Worm (Caenorhabditis elegans) whole organism, L1 larva: Measurements from ENCODE around the gene pdf-1.

ENCODE experiments used
- C04F5.9 ChIP-seq: sonication (generic microtip); optimal IDR thresholded peaks from 2 replicates; lab custom pipeline; 2016; ENCODE audit warnings: missing genetic modification characterization, missing compliant biosample characterization
- C16A3.4 ChIP-seq: fragments of 150-350 bp; optimal IDR thresholded peaks from 2 replicates; lab custom pipeline; 2014; ENCODE audit warnings: missing biosample characterization, missing genetic modification characterization
- C34B4.2 ChIP-seq: sonication (generic microtip); optimal IDR thresholded peaks from 2 replicates; lab custom pipeline; 2017; ENCODE audit warnings: mild to moderate bottlenecking, missing genetic modification characterization, missing compliant biosample characterization
- aha-1 ChIP-seq: fragments of 150-350 bp; optimal IDR thresholded peaks from 2 replicates; lab custom pipeline; 2014; ENCODE audit warnings: missing biosample characterization, missing genetic modification characterization
- aly-2 ChIP-seq: fragments of 150-350 bp; optimal IDR thresholded peaks from 2 replicates; lab custom pipeline; 2014; ENCODE audit warnings: missing biosample characterization, missing genetic modification characterization
- ama-1 ChIP-seq: fragments of 150-350 bp; optimal IDR thresholded peaks from 2 replicates; lab custom pipeline; 2014
- blmp-1 ChIP-seq: fragments of 150-350 bp; optimal IDR thresholded peaks from 2 replicates; lab custom pipeline; 2014; ENCODE audit warnings: missing biosample characterization, missing genetic modification characterization
- ceh-63 ChIP-seq: fragments of 200-800 bp; sonication (Bioruptor generic); optimal IDR thresholded peaks from 2 replicates; lab custom pipeline; 2018; ENCODE audit warnings: mild to moderate bottlenecking, missing genetic modification characterization, missing compliant biosample characterization
- ceh-90 ChIP-seq: sonication (generic microtip); optimal IDR thresholded peaks from 2 replicates; lab custom pipeline; 2016; ENCODE audit warnings: missing genetic modification characterization, missing compliant biosample characterization
- ces-1 ChIP-seq: fragments of 150-350 bp; optimal IDR thresholded peaks from 2 replicates; lab custom pipeline; 2014; ENCODE audit warnings: missing biosample characterization, missing genetic modification reagents, missing genetic modification characterization
- dpl-1 ChIP-seq, 3 experiments: fragments of 150-350 bp in 2 of 3; sonication (generic microtip) in 1 of 3; optimal IDR thresholded peaks; 2 replicates each; lab custom pipeline; 2014 to 2017; ENCODE audit warnings: missing biosample characterization in 3 of 3, missing genetic modification characterization in 3 of 3, missing genetic modification reagents in 3 of 3
- efl-3 ChIP-seq: fragments of 200-800 bp; sonication (Bioruptor generic); optimal IDR thresholded peaks from 2 replicates; lab custom pipeline; 2018; ENCODE audit warnings: mild to moderate bottlenecking, missing genetic modification characterization, missing compliant biosample characterization
- egl-13 ChIP-seq: sonication (generic microtip); optimal IDR thresholded peaks from 2 replicates; lab custom pipeline; 2016; ENCODE audit warnings: missing genotype, missing genetic modification reagents, missing genetic modification characterization, missing compliant biosample characterization
- egl-27 ChIP-seq, 2 experiments: fragments of 150-350 bp in 1 of 2; sonication (generic microtip); optimal IDR thresholded peaks; 3 replicates each; lab custom pipeline; 2017 to 2018; ENCODE audit warnings: missing biosample characterization in 2 of 2, missing genetic modification characterization in 2 of 2, missing genetic modification reagents in 2 of 2
- elt-2 ChIP-seq: sonication (generic microtip); optimal IDR thresholded peaks from 2 replicates; lab custom pipeline; 2016; ENCODE audit warnings: missing genetic modification characterization, mild to moderate bottlenecking, inconsistent platforms, missing compliant biosample characterization, missing genetic modification reagents
- fkh-10 ChIP-seq: sonication (generic microtip); optimal IDR thresholded peaks from 2 replicates; lab custom pipeline; 2017; ENCODE audit warnings: missing biosample characterization, missing genetic modification reagents, missing genetic modification characterization
- fkh-4 ChIP-seq: sonication (generic microtip); optimal IDR thresholded peaks from 2 replicates; lab custom pipeline; 2016; ENCODE audit warnings: missing compliant biosample characterization, missing genetic modification characterization, borderline replicate concordance
- fkh-8 ChIP-seq: sonication (generic microtip); optimal IDR thresholded peaks from 2 replicates; lab custom pipeline; 2016; ENCODE audit warnings: mild to moderate bottlenecking, missing genetic modification characterization, missing compliant biosample characterization
- fos-1 ChIP-seq: fragments of 150-350 bp; optimal IDR thresholded peaks from 2 replicates; lab custom pipeline; 2014; ENCODE audit warnings: missing biosample characterization, missing genetic modification characterization
- grh-1 ChIP-seq: fragments of 200-800 bp; sonication (Bioruptor generic); IDR thresholded peaks from 2 replicates; pipeline ENCODE4 v1.3.6; 2022; ENCODE audit warnings: missing genetic modification reagents, missing genetic modification characterization, missing compliant biosample characterization
- hpl-2 ChIP-seq: fragments of 150-350 bp; optimal IDR thresholded peaks from 2 replicates; lab custom pipeline; 2014; ENCODE audit warnings: missing biosample characterization, missing genetic modification reagents, missing genetic modification characterization
- isw-1 ChIP-seq: fragments of 200-800 bp; sonication (Bioruptor generic); IDR thresholded peaks from 2 replicates; pipeline ENCODE4 v1.3.6; 2022; ENCODE audit warnings: missing genetic modification characterization, missing compliant biosample characterization
- jun-1 ChIP-seq: fragments of 150-350 bp; optimal IDR thresholded peaks from 2 replicates; lab custom pipeline; 2014; ENCODE audit warnings: missing biosample characterization, missing genetic modification reagents, missing genetic modification characterization
- lin-13 ChIP-seq: fragments of 150-350 bp; optimal IDR thresholded peaks from 2 replicates; lab custom pipeline; 2014; ENCODE audit warnings: missing biosample characterization, missing genetic modification reagents, missing genetic modification characterization
- lin-14 ChIP-seq: fragments of 200-800 bp; sonication (Bioruptor generic); optimal IDR thresholded peaks from 2 replicates; lab custom pipeline; 2018; ENCODE audit warnings: mild to moderate bottlenecking, missing genetic modification characterization, moderate library complexity, missing compliant biosample characterization
- lin-15B ChIP-seq: fragments of 150-350 bp; sonication (generic microtip); optimal IDR thresholded peaks from 3 replicates; lab custom pipeline; 2014; ENCODE audit warnings: missing biosample characterization, missing genetic modification characterization
- lin-35 ChIP-seq, 2 experiments: fragments of 150-350 bp; optimal IDR thresholded peaks; 2 replicates each; lab custom pipeline; 2014; ENCODE audit warnings: missing biosample characterization in 2 of 2, missing genetic modification characterization in 2 of 2, missing genetic modification reagents in 2 of 2
- lin-39 ChIP-seq: fragments of 150-350 bp; optimal IDR thresholded peaks from 2 replicates; lab custom pipeline; 2014; ENCODE audit warnings: missing biosample characterization, missing genetic modification reagents, missing genetic modification characterization
- lir-3 ChIP-seq: sonication (generic microtip); optimal IDR thresholded peaks from 2 replicates; lab custom pipeline; 2016; ENCODE audit warnings: mild to moderate bottlenecking, missing genetic modification characterization, moderate library complexity, missing compliant biosample characterization; ENCODE audit not compliant: poor library complexity
- mab-9 ChIP-seq: fragments of 200-800 bp; sonication (Bioruptor generic); IDR thresholded peaks from 2 replicates; pipeline ENCODE4 v1.3.6; 2022; ENCODE audit warnings: missing genetic modification reagents, missing genetic modification characterization, missing compliant biosample characterization
- mdl-1 ChIP-seq, 2 experiments: fragments of 150-350 bp; optimal IDR thresholded peaks; 2 replicates each; lab custom pipeline; 2014 to 2017; ENCODE audit warnings: missing biosample characterization in 2 of 2, missing genetic modification characterization in 2 of 2, inconsistent platforms in 1 of 2
- nhr-11 ChIP-seq: fragments of 150-350 bp; optimal IDR thresholded peaks from 2 replicates; lab custom pipeline; 2014; ENCODE audit warnings: missing biosample characterization, missing genetic modification characterization
- nhr-19 ChIP-seq: fragments of 200-800 bp; sonication (Bioruptor generic); conservative IDR thresholded peaks from 2 replicates; pipeline ENCODE4 v1.3.6; 2022; ENCODE audit warnings: missing genetic modification characterization, missing compliant biosample characterization
- nhr-20 ChIP-seq: sonication (generic microtip); optimal IDR thresholded peaks from 2 replicates; lab custom pipeline; 2016; ENCODE audit warnings: mild to moderate bottlenecking, missing genetic modification characterization, missing compliant biosample characterization
- nhr-76 ChIP-seq: sonication (generic microtip); optimal IDR thresholded peaks from 2 replicates; lab custom pipeline; 2017; ENCODE audit warnings: missing biosample characterization, missing genetic modification characterization
- nhr-84 ChIP-seq: sonication (generic microtip); optimal IDR thresholded peaks from 2 replicates; lab custom pipeline; 2017; ENCODE audit warnings: missing biosample characterization, missing genetic modification characterization
- nhr-85 ChIP-seq: sonication (generic microtip); peaks from one replicate; lab custom pipeline; 2016; ENCODE audit warnings: missing genetic modification characterization, inconsistent platforms, missing compliant biosample characterization
- pag-3 ChIP-seq: sonication (generic microtip); optimal IDR thresholded peaks from 2 replicates; lab custom pipeline; 2017; ENCODE audit warnings: missing genetic modification characterization, mild to moderate bottlenecking, missing compliant biosample characterization, antibody characterized with exemption, borderline replicate concordance; ENCODE audit not compliant: insufficient read depth
- pax-3 ChIP-seq: fragments of 200-800 bp; sonication (Bioruptor generic); optimal IDR thresholded peaks from 2 replicates; lab custom pipeline; 2018; ENCODE audit warnings: mild to moderate bottlenecking, missing genetic modification characterization, moderate library complexity, missing compliant biosample characterization
- pqm-1 ChIP-seq: sonication (generic microtip); optimal IDR thresholded peaks from 3 replicates; lab custom pipeline; 2017; ENCODE audit warnings: missing biosample characterization, missing genetic modification characterization
- skn-1 ChIP-seq: fragments of 150-350 bp; optimal IDR thresholded peaks from 2 replicates; lab custom pipeline; 2014; ENCODE audit warnings: missing biosample characterization, missing genetic modification characterization
- sptf-1 ChIP-seq: fragments of 150-350 bp; optimal IDR thresholded peaks from 2 replicates; lab custom pipeline; 2014; ENCODE audit warnings: missing biosample characterization, missing genetic modification characterization
- sup-37 ChIP-seq: fragments of 200-800 bp; sonication (Bioruptor generic); optimal IDR thresholded peaks from 2 replicates; lab custom pipeline; 2018; ENCODE audit warnings: mild to moderate bottlenecking, missing genetic modification characterization, missing compliant biosample characterization
- swsn-7 ChIP-seq: sonication (generic microtip); optimal IDR thresholded peaks from 2 replicates; lab custom pipeline; 2016; ENCODE audit warnings: missing genetic modification characterization, missing compliant biosample characterization
- tbx-2 ChIP-seq: sonication (generic microtip); optimal IDR thresholded peaks from 2 replicates; lab custom pipeline; 2016; ENCODE audit warnings: missing genetic modification characterization, missing compliant biosample characterization
- tlp-1 ChIP-seq: fragments of 150-350 bp; optimal IDR thresholded peaks from 2 replicates; lab custom pipeline; 2014; ENCODE audit warnings: missing biosample characterization, missing genetic modification characterization
- unc-130 ChIP-seq: fragments of 150-350 bp; optimal IDR thresholded peaks from 2 replicates; lab custom pipeline; 2017; ENCODE audit warnings: missing biosample characterization, missing genetic modification characterization, inconsistent platforms
- unc-30 ChIP-seq: sonication (generic microtip); optimal IDR thresholded peaks from 2 replicates; lab custom pipeline; 2017; ENCODE audit warnings: missing biosample characterization, missing genetic modification characterization
- unc-86 ChIP-seq: sonication (generic microtip); optimal IDR thresholded peaks from 2 replicates; lab custom pipeline; 2016; ENCODE audit warnings: missing genetic modification characterization, missing compliant biosample characterization
- vab-15 ChIP-seq: sonication (generic microtip); optimal IDR thresholded peaks from 2 replicates; lab custom pipeline; 2017; ENCODE audit warnings: missing genotype, mild to moderate bottlenecking, missing genetic modification characterization, missing compliant biosample characterization
- zip-4 ChIP-seq: fragments of 200-800 bp; sonication (Bioruptor generic); optimal IDR thresholded peaks from 2 replicates; lab custom pipeline; 2018; ENCODE audit warnings: mild to moderate bottlenecking, missing genetic modification characterization, moderate library complexity, missing compliant biosample characterization
- ztf-11 ChIP-seq, 2 experiments: sonication (generic microtip); optimal IDR thresholded peaks; 2 replicates each; lab custom pipeline; 2016 to 2017; ENCODE audit warnings: missing genetic modification characterization in 2 of 2, missing biosample characterization in 1 of 2, missing compliant biosample characterization in 1 of 2
- ztf-4 ChIP-seq: fragments of 150-350 bp; optimal IDR thresholded peaks from 2 replicates; lab custom pipeline; 2014; ENCODE audit warnings: missing biosample characterization, missing genetic modification characterization

pdf-1 gene

ce11 chrIII:6897587-6898064 is 14.7 kb downstream of the pdf-1 start, which contains the start of gene T07E3.4 (continued):
- TF ChIP-seq fkh-4 (tag; lab: Kevin White, UChicago) (no peak), nhr-11 (tag; lab: Kevin White, UChicago) (peak; percentile 68), lin-13 (peak; percentile 51), nhr-84 (tag; lab: Kevin White, UChicago) (no peak), fkh-10 (no peak), nhr-76 (tag; lab: Kevin White, UChicago) (no peak), aly-2 (no peak), tbx-2 (tag; lab: Kevin White, UChicago) (peak; percentile 89), ceh-90 (tag; lab: Kevin White, UChicago) (no peak), unc-86 (no peak), C04F5.9 (tag; lab: Kevin White, UChicago) (peak; percentile 69), tlp-1 (tag; lab: Kevin White, UChicago) (no peak), fkh-8 (tag; lab: Kevin White, UChicago) (peak; percentile 30), pag-3 (tag; lab: Kevin White, UChicago) (no peak), nhr-85 (tag; lab: Kevin White, UChicago) (peak; percentile 99), unc-130 (tag; lab: Kevin White, UChicago) (peak; percentile 95), pax-3 (tag; lab: Kevin White, UChicago) (no peak), mdl-1 (tag; optimal IDR thresholded peaks at IDR 0.05; lab: Kevin White, UChicago) (peak in 1 of 2 experiments; percentile 84), egl-13 (no peak), ztf-11 (tag; optimal IDR thresholded peaks at IDR 0.05; lab: Kevin White, UChicago) (no peak), C16A3.4 (tag; lab: Kevin White, UChicago) (peak; percentile 34), egl-27 (tag; optimal IDR thresholded peaks at IDR 0.05; lab: Kevin White, UChicago) (peak; percentile 10 to 55), nhr-19 (peak; percentile 94), isw-1 (GFP tag; lab: Robert Waterston, UW) (no peak), unc-30 (no peak), ama-1 (lab: Kevin White, UChicago) (peak; percentile 44), lir-3 (tag; lab: Kevin White, UChicago) (peak; percentile 72), vab-15 (no peak), grh-1 (GFP tag; lab: Robert Waterston, UW) (peak; percentile 83), blmp-1 (tag; lab: Kevin White, UChicago) (peak; percentile 82), aha-1 (no peak), sup-37 (GFP tag; lab: Kevin White, UChicago) (no peak), lin-35 (GFP tag; optimal IDR thresholded peaks at IDR 0.05; lab: Kevin White, UChicago) (peak; percentile 67 to 80), zip-4 (GFP tag; lab: Kevin White, UChicago) (no peak), fos-1 (tag; lab: Kevin White, UChicago) (peak; percentile 48), mab-9 (GFP tag; lab: Robert Waterston, UW) (no peak), ceh-63 (GFP tag; lab: Kevin White, UChicago) (no peak), C34B4.2 (tag; lab: Kevin White, UChicago) (no peak), ces-1 (GFP tag; lab: Kevin White, UChicago) (no peak), dpl-1 (GFP tag; optimal IDR thresholded peaks at IDR 0.05; lab: Kevin White, UChicago) (peak; percentile 47 to 60 (median 59)), sptf-1 (tag; lab: Kevin White, UChicago) (no peak), lin-14 (peak; percentile 95), jun-1 (tag; lab: Kevin White, UChicago) (peak; percentile 77), elt-2 (tag; lab: Kevin White, UChicago) (peak; percentile 30), efl-3 (GFP tag; lab: Kevin White, UChicago) (no peak), lin-15B (tag; lab: Kevin White, UChicago) (no peak), nhr-20 (tag; lab: Kevin White, UChicago) (peak; percentile 96), swsn-7 (peak; percentile 82), pqm-1 (tag; lab: Kevin White, UChicago) (no peak), lin-39 (peak; percentile 76), skn-1 (tag; lab: Kevin White, UChicago) (no peak), hpl-2 (GFP tag; lab: Kevin White, UChicago) (no peak), ztf-4 (tag; lab: Kevin White, UChicago) (peak; percentile 85)
